Worm (Caenorhabditis elegans): ENCODE measurements around the gene F26A1.1.

DNA sequence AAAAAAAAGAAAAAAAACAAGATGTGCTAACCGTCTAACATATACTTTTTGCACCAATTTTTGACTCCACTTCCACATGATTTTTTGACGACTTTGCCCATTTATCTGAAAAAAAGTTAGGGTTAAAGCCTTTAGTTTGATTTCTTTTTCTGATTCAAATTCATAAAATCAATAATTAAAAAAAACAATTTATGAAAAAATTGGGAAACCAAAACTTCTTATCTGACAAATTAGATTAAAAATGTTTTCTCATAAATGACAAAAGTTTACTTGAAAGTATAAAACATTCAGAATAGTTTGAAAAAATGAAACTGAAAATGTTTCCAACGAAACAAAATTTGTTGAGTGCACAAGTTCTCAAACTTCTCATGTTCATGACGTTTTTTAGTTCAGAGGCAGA, 30.5 kb upstream of the F26A1.1 start, which contains the start of gene F26A1.7:
- TF ChIP-seq snpc-4 (tag; optimal IDR thresholded peaks at IDR 0.05), result no peak
- TF ChIP-seq nhr-12 (tag; optimal IDR thresholded peaks at IDR 0.05), result no peak
- TF ChIP-seq ceh-83 (GFP tag; optimal IDR thresholded peaks at IDR 0.05), result no peak
- no peak for TF ChIP-seq flh-1 (GFP tag; optimal IDR thresholded peaks at IDR 0.05)
- no peak for TF ChIP-seq M03D4.4 (tag; optimal IDR thresholded peaks at IDR 0.05)
- no peak for TF ChIP-seq lin-13 (tag; optimal IDR thresholded peaks at IDR 0.05)
- no peak for TF ChIP-seq unc-120 (tag; optimal IDR thresholded peaks at IDR 0.05; ENCODE audit: poor library complexity, severe bottlenecking)
- TF ChIP-seq mep-1 (tag; optimal IDR thresholded peaks at IDR 0.05), result no peak
- no peak for TF ChIP-seq pha-4 (tag; optimal IDR thresholded peaks at IDR 0.05)
- no peak for TF ChIP-seq nhr-28 (tag; optimal IDR thresholded peaks at IDR 0.05)
- no peak for TF ChIP-seq unc-39 (tag; optimal IDR thresholded peaks at IDR 0.05)
- TF ChIP-seq ztf-11 (tag; optimal IDR thresholded peaks at IDR 0.05), result no peak
- no peak for TF ChIP-seq blmp-1 (tag; optimal IDR thresholded peaks at IDR 0.05)
